Worm (Caenorhabditis elegans) whole organism, mixed stage, embryonic: ENCODE measurements around the gene F46B3.23.
A peak's percentile ranks its signal among the peaks of the same experiment; 100 is the strongest.

ENCODE experiments used
- M03D4.4 ChIP-seq: sonication (generic microtip); optimal IDR thresholded peaks from 2 replicates; lab custom pipeline; 2017; ENCODE audit warnings: mild to moderate bottlenecking, missing genetic modification characterization, missing compliant biosample characterization
- bed-3 ChIP-seq: fragments of 200-800 bp; sonication (Bioruptor generic); optimal IDR thresholded peaks from 3 replicates; lab custom pipeline; 2018; ENCODE audit warnings: mild to moderate bottlenecking, missing genetic modification characterization, moderate library complexity, missing compliant biosample characterization
- blmp-1 ChIP-seq: fragments of 150-350 bp; optimal IDR thresholded peaks from 2 replicates; lab custom pipeline; 2014; ENCODE audit warnings: missing biosample characterization, missing genetic modification characterization
- ceh-39 ChIP-seq: fragments of 150-350 bp; optimal IDR thresholded peaks from 2 replicates; lab custom pipeline; 2014; ENCODE audit warnings: missing biosample characterization, missing genetic modification characterization
- ceh-43 ChIP-seq: fragments of 200-800 bp; sonication (Bioruptor generic); optimal IDR thresholded peaks from 2 replicates; lab custom pipeline; 2018; ENCODE audit warnings: mild to moderate bottlenecking, missing genetic modification characterization, moderate library complexity, missing compliant biosample characterization
- ceh-83 ChIP-seq: fragments of 200-800 bp; sonication (Bioruptor generic); optimal IDR thresholded peaks from 2 replicates; lab custom pipeline; 2018; ENCODE audit warnings: mild to moderate bottlenecking, missing genetic modification characterization, missing compliant biosample characterization
- ces-1 ChIP-seq: fragments of 150-350 bp; optimal IDR thresholded peaks from 2 replicates; lab custom pipeline; 2014; ENCODE audit warnings: missing biosample characterization, missing genetic modification reagents, missing genetic modification characterization
- cnd-1 ChIP-seq: fragments of 200-800 bp; sonication (Bioruptor generic); optimal IDR thresholded peaks from 2 replicates; lab custom pipeline; 2018; ENCODE audit warnings: mild to moderate bottlenecking, missing genetic modification characterization, missing compliant biosample characterization
- drap-1 ChIP-seq: fragments of 200-800 bp; sonication (Bioruptor generic); optimal IDR thresholded peaks from 3 replicates; lab custom pipeline; 2018; ENCODE audit warnings: mild to moderate bottlenecking, missing genetic modification characterization, missing compliant biosample characterization
- elt-1 ChIP-seq: sonication (generic microtip); optimal IDR thresholded peaks from 2 replicates; lab custom pipeline; 2017; ENCODE audit warnings: missing genetic modification characterization, mild to moderate bottlenecking, missing compliant biosample characterization, antibody characterized with exemption, moderate library complexity, borderline replicate concordance; ENCODE audit not compliant: insufficient read depth
- ham-2 ChIP-seq: fragments of 200-800 bp; sonication (Bioruptor generic); optimal IDR thresholded peaks from 2 replicates; lab custom pipeline; 2018; ENCODE audit warnings: mild to moderate bottlenecking, missing genetic modification characterization, missing compliant biosample characterization
- hlh-1 ChIP-seq: fragments of 150-350 bp; optimal IDR thresholded peaks from 2 replicates; lab custom pipeline; 2014; ENCODE audit warnings: missing biosample characterization, missing genetic modification reagents, missing genetic modification characterization
- lin-13 ChIP-seq: fragments of 150-350 bp; optimal IDR thresholded peaks from 2 replicates; lab custom pipeline; 2014; ENCODE audit warnings: missing biosample characterization, missing genetic modification characterization
- lsy-2 ChIP-seq: fragments of 150-350 bp; optimal IDR thresholded peaks from 2 replicates; lab custom pipeline; 2014; ENCODE audit warnings: missing biosample characterization, missing genetic modification characterization
- mep-1 ChIP-seq: fragments of 150-350 bp; optimal IDR thresholded peaks from 2 replicates; lab custom pipeline; 2017; ENCODE audit warnings: missing biosample characterization, missing genetic modification reagents, missing genetic modification characterization, inconsistent platforms
- nhr-12 ChIP-seq: fragments of 150-350 bp; optimal IDR thresholded peaks from 2 replicates; lab custom pipeline; 2014; ENCODE audit warnings: missing biosample characterization, missing genetic modification characterization
- nhr-2 ChIP-seq: fragments of 150-350 bp; optimal IDR thresholded peaks from 2 replicates; lab custom pipeline; 2014; ENCODE audit warnings: missing biosample characterization, missing genetic modification characterization
- nhr-237 ChIP-seq: fragments of 150-350 bp; optimal IDR thresholded peaks from 2 replicates; lab custom pipeline; 2014; ENCODE audit warnings: missing biosample characterization, missing genetic modification characterization
- nhr-28 ChIP-seq: fragments of 150-350 bp; optimal IDR thresholded peaks from 2 replicates; lab custom pipeline; 2014; ENCODE audit warnings: missing biosample characterization, missing genetic modification characterization
- nhr-76 ChIP-seq: sonication (generic microtip); optimal IDR thresholded peaks from 2 replicates; lab custom pipeline; 2017; ENCODE audit warnings: missing biosample characterization, missing genetic modification characterization
- pha-4 ChIP-seq: fragments of 150-350 bp; optimal IDR thresholded peaks from 2 replicates; lab custom pipeline; 2018; ENCODE audit warnings: missing biosample characterization, missing genetic modification reagents, missing genetic modification characterization
- sem-2 ChIP-seq: fragments of 200-800 bp; sonication (Bioruptor generic); optimal IDR thresholded peaks from 2 replicates; lab custom pipeline; 2018; ENCODE audit warnings: mild to moderate bottlenecking, missing genetic modification characterization, missing compliant biosample characterization
- sptf-1 ChIP-seq: sonication (generic microtip); optimal IDR thresholded peaks from 2 replicates; lab custom pipeline; 2017; ENCODE audit warnings: mild to moderate bottlenecking, missing genetic modification characterization, moderate library complexity, missing compliant biosample characterization
- tbx-8 ChIP-seq: fragments of 200-800 bp; sonication (Bioruptor generic); optimal IDR thresholded peaks from 2 replicates; lab custom pipeline; 2018; ENCODE audit warnings: mild to moderate bottlenecking, missing genetic modification characterization, moderate library complexity, missing compliant biosample characterization
- unc-120 ChIP-seq: sonication (generic microtip); optimal IDR thresholded peaks from 2 replicates; lab custom pipeline; 2017; ENCODE audit warnings: missing genetic modification characterization, missing compliant biosample characterization; ENCODE audit not compliant: poor library complexity, severe bottlenecking
- unc-39 ChIP-seq: fragments of 150-350 bp; optimal IDR thresholded peaks from 2 replicates; lab custom pipeline; 2014; ENCODE audit warnings: missing biosample characterization, missing genetic modification characterization
- unc-62 ChIP-seq: fragments of 150-350 bp; optimal IDR thresholded peaks from 2 replicates; lab custom pipeline; 2014; ENCODE audit warnings: missing biosample characterization, missing genetic modification reagents, missing genetic modification characterization
- zip-8 ChIP-seq: fragments of 150-350 bp; optimal IDR thresholded peaks from 2 replicates; lab custom pipeline; 2014; ENCODE audit warnings: missing biosample characterization, missing genetic modification characterization
- ztf-11 ChIP-seq: fragments of 150-350 bp; optimal IDR thresholded peaks from 2 replicates; lab custom pipeline; 2014; ENCODE audit warnings: missing biosample characterization, missing genetic modification characterization

F46B3.23 gene

DNA sequence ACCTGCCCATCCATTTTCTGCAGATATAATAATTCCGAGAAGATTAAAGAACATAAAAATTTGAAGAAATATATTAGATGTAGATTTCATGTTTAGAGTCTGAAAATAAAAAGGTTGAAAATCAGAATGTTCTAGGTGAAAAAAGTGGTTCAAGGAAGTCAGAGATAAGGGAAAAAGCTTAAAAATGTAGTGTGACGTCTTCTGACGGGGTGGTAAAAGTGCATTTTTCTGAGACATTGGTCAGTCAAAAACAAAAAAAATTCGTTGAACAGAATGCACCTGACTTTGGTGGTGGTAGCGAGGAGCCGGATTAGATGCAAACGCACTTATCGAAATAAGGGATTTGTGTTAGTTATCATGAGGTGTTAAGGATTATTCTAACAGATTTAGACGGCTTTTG is at the start of gene F46B3.23:
Gene F46B3.23 (minus strand): TSS at position 101 of the 400 bp plus-strand sequence.
- no peak for TF ChIP-seq nhr-28
- TF ChIP-seq sem-2 (GFP tag; lab: Kevin White, UChicago) = no peak
- TF ChIP-seq cnd-1 (tag; lab: Kevin White, UChicago) = no peak
- no peak for TF ChIP-seq elt-1 (tag; lab: Kevin White, UChicago)
- TF ChIP-seq, all 35 proteins: peak for 0

DNA sequence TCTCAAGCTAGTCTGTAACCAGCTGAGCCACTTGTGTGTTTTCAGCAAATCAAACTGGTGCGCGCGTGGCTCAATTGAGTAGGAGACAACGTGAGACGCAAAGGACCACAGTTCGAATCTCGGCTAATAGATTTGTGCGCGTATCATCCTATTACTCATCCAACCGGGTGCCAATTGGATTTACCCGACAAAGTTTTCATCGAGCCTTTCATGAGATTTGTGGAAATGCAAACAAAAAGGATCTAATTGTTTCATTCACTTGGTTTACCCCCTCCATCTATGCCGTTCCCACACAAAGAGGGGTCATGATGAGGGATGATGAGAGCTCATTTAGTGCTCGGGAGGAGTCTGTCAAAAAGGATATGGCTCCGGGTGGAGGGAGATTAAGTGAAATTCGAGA is 48.7 kb upstream of the F46B3.23 start:
- no peak for TF ChIP-seq blmp-1 (tag; lab: Kevin White, UChicago)
- peak; percentile 92 for TF ChIP-seq ces-1 (GFP tag; lab: Kevin White, UChicago)

- TF ChIP-seq unc-39 = no peak
- TF ChIP-seq ztf-11 (tag; lab: Kevin White, UChicago) = no peak
- no peak for TF ChIP-seq zip-8 (tag; lab: Kevin White, UChicago)
- no peak for TF ChIP-seq cnd-1 (tag; lab: Kevin White, UChicago)
- no peak for TF ChIP-seq lin-13 (tag; lab: Kevin White, UChicago)
- TF ChIP-seq ham-2 (GFP tag; lab: Kevin White, UChicago) = no peak
- TF ChIP-seq unc-62 = no peak
- no peak for TF ChIP-seq ceh-39
- no peak for TF ChIP-seq ceh-83
- no peak for TF ChIP-seq bed-3 (GFP tag; lab: Kevin White, UChicago)
- TF ChIP-seq mep-1 (tag; lab: Kevin White, UChicago) = no peak
- TF ChIP-seq hlh-1 (tag; lab: Kevin White, UChicago) = no peak
- no peak for TF ChIP-seq lsy-2 (tag; lab: Kevin White, UChicago)
- no peak for TF ChIP-seq tbx-8 (GFP tag; lab: Kevin White, UChicago)
- no peak for TF ChIP-seq unc-120 (tag; lab: Kevin White, UChicago)
- TF ChIP-seq blmp-1 (tag; lab: Kevin White, UChicago) = no peak
- TF ChIP-seq nhr-12 (tag; lab: Kevin White, UChicago) = no peak
- TF ChIP-seq M03D4.4 (tag; lab: Kevin White, UChicago) = no peak
- no peak for TF ChIP-seq sptf-1 (tag; lab: Kevin White, UChicago)
- no peak for TF ChIP-seq drap-1 (GFP tag; lab: Kevin White, UChicago)
- TF ChIP-seq, all 35 proteins: peak for 0
Measured at ce11 chrV:20654350-20654749, 47.8 kb upstream of the F46B3.23 start, which contains the start of gene mnr-1. TSS of gene mnr-1 (plus strand) at chrV:20654650.

- no peak for TF ChIP-seq sptf-1 (tag; lab: Kevin White, UChicago)
- peak; percentile 54 for TF ChIP-seq ces-1 (GFP tag; lab: Kevin White, UChicago)
Measured at ce11 chrV:20651923-20652322, 45.4 kb upstream of the F46B3.23 start.

ce11 chrV:20648868-20649267 is 42.4 kb upstream of the F46B3.23 start:
- TF ChIP-seq nhr-237 (tag; lab: Kevin White, UChicago) (no peak), drap-1 (GFP tag; lab: Kevin White, UChicago) (no peak), pha-4 (tag; lab: Kevin White, UChicago) (no peak), unc-39 (no peak), ceh-83 (no peak), hlh-1 (tag; lab: Kevin White, UChicago) (no peak), unc-62 (no peak), ces-1 (GFP tag; lab: Kevin White, UChicago) (no peak), nhr-28 (no peak), ham-2 (GFP tag; lab: Kevin White, UChicago) (no peak), ceh-39 (no peak), ceh-43 (no peak), blmp-1 (tag; lab: Kevin White, UChicago) (no peak), lsy-2 (tag; lab: Kevin White, UChicago) (no peak)

- TF ChIP-seq ces-1 (GFP tag; lab: Kevin White, UChicago) (peak; percentile 90), ceh-83 (no peak)
- TF ChIP-seq, all 35 proteins: peak for 1
Measured at ce11 chrV:20645479-20645878, 39.0 kb upstream of the F46B3.23 start.

- TF ChIP-seq cnd-1 (tag; lab: Kevin White, UChicago) (no peak), mep-1 (tag; lab: Kevin White, UChicago) (no peak), ztf-11 (tag; lab: Kevin White, UChicago) (no peak), ceh-43 (no peak), lsy-2 (tag; lab: Kevin White, UChicago) (no peak), elt-1 (tag; lab: Kevin White, UChicago) (no peak), nhr-76 (tag; lab: Kevin White, UChicago) (no peak), nhr-2 (tag; lab: Kevin White, UChicago) (no peak)
Measured at ce11 chrV:20641896-20642295, 35.4 kb upstream of the F46B3.23 start, which contains the start of gene srxa-15. TSS of gene srxa-15 (plus strand) at chrV:20642196.
